Fruit fly (Drosophila melanogaster): ENCODE results near the gene eIF2beta.
A peak's percentile ranks its signal among the peaks of the same experiment; 100 is the strongest.

The eIF2beta gene

dm6 chr3L:12572366-12572765 is 45.8 kb upstream of the eIF2beta start, which contains the start of gene sowah (continued):
- TF ChIP-seq CG8944 (GFP tag; optimal IDR thresholded peaks at IDR 0.05) (peak; percentile 27), onecut (GFP tag; IDR thresholded peaks at IDR 0.05) (no peak), pan (optimal IDR thresholded peaks at IDR 0.05) (no peak), pan (GFP tag; optimal IDR thresholded peaks at IDR 0.05 in 1 of 2, IDR thresholded peaks at IDR 0.05 in 1 of 2) (no peak), CG6854 (GFP tag; optimal IDR thresholded peaks at IDR 0.05) (no peak), Lpt (GFP tag; optimal IDR thresholded peaks at IDR 0.05) (no peak), cas (GFP tag; IDR thresholded peaks at IDR 0.05) (no peak; the same call in 1 of the 2 replicates), CG33557 (GFP tag; optimal IDR thresholded peaks at IDR 0.05) (peak; percentile 0), trh (GFP tag; optimal IDR thresholded peaks at IDR 0.05) (peak; percentile 27), dmrt99B (tag; optimal IDR thresholded peaks at IDR 0.05) (peak; percentile 17), CG12744 (GFP tag; optimal IDR thresholded peaks at IDR 0.05) (peak; percentile 0), HmgZ (tag; optimal IDR thresholded peaks at IDR 0.05) (peak; percentile 76), Hmr (GFP tag; optimal IDR thresholded peaks at IDR 0.05) (peak; percentile 15), ash1 (GFP tag; optimal IDR thresholded peaks at IDR 0.05) (peak; percentile 43), CG2889 (GFP tag; IDR thresholded peaks at IDR 0.05) (no peak), CG7786 (GFP tag; optimal IDR thresholded peaks at IDR 0.05) (peak; percentile 43), CG7357 (GFP tag; IDR thresholded peaks at IDR 0.05) (no peak), Gug (GFP tag; IDR thresholded peaks at IDR 0.05) (peak; percentile 74), CG13775 (GFP tag; optimal IDR thresholded peaks at IDR 0.05) (peak; percentile 30), CG1647 (GFP tag; optimal IDR thresholded peaks at IDR 0.05) (peak; percentile 16), br (optimal IDR thresholded peaks at IDR 0.05) (no peak), cato (GFP tag; optimal IDR thresholded peaks at IDR 0.05; ENCODE audit: borderline replicate concordance) (peak; percentile 13), tin (GFP tag; optimal IDR thresholded peaks at IDR 0.05) (peak; percentile 39), CG10543 (GFP tag; optimal IDR thresholded peaks at IDR 0.05) (peak; percentile 4), CG4854 (GFP tag; optimal IDR thresholded peaks at IDR 0.05) (peak; percentile 28), Elba2 (GFP tag; optimal IDR thresholded peaks at IDR 0.05) (peak; percentile 21), CG4404 (GFP tag; IDR thresholded peaks at IDR 0.05) (no peak), ATbp (GFP tag; optimal IDR thresholded peaks at IDR 0.05) (no peak), lov (optimal IDR thresholded peaks at IDR 0.05) (no peak), lov (GFP tag; IDR thresholded peaks at IDR 0.05) (no peak), pros (GFP tag; optimal IDR thresholded peaks at IDR 0.05) (no peak), ken (GFP tag; IDR thresholded peaks at IDR 0.05) (peak; percentile 68; the same call in 2 of the 3 replicates), fd64A (GFP tag; optimal IDR thresholded peaks at IDR 0.05) (no peak), org-1 (GFP tag; optimal IDR thresholded peaks at IDR 0.05) (no peak), al (GFP tag; IDR thresholded peaks at IDR 0.05) (no peak), CoRest (tag; optimal IDR thresholded peaks at IDR 0.05) (peak; percentile 76), E2f1 (GFP tag; IDR thresholded peaks at IDR 0.05) (no peak), z (GFP tag; IDR thresholded peaks at IDR 0.05) (no peak), Rx (GFP tag; IDR thresholded peaks at IDR 0.05) (no peak), cwo (GFP tag; optimal IDR thresholded peaks at IDR 0.05) (no peak), knrl (GFP tag; IDR thresholded peaks at IDR 0.05; ENCODE audit: partially characterized antibody) (peak; percentile 54; the same call in 1 of the 3 replicates), Deaf1 (tag; optimal IDR thresholded peaks at IDR 0.05) (peak; percentile 20), dimm (GFP tag; IDR thresholded peaks at IDR 0.05) (no peak), Trl (optimal IDR thresholded peaks at IDR 0.05) (no peak), Trl (GFP tag; optimal IDR thresholded peaks at IDR 0.05) (peak; percentile 35), CG1233 (GFP tag; optimal IDR thresholded peaks at IDR 0.05) (peak; percentile 19), zen2 (GFP tag; IDR thresholded peaks at IDR 0.05; ENCODE audit: partially characterized antibody) (no peak), Doc2 (GFP tag; IDR thresholded peaks at IDR 0.05) (no peak), yki (optimal IDR thresholded peaks at IDR 0.05) (no peak), CG12659 (GFP tag; optimal IDR thresholded peaks at IDR 0.05) (peak; percentile 67), HLH54F (GFP tag; optimal IDR thresholded peaks at IDR 0.05) (peak; percentile 55), fd102C (GFP tag; optimal IDR thresholded peaks at IDR 0.05) (no peak), lmd (GFP tag; IDR thresholded peaks at IDR 0.05) (peak; percentile 42; the same call in 1 of the 2 replicates)
